Worm (Caenorhabditis elegans) whole organism, L2 larva: Measurements from ENCODE around the gene scl-26.

Experiments used
- C34F6.9 ChIP-seq: fragments of 150-350 bp; optimal IDR thresholded peaks from 2 replicates; lab custom pipeline; 2014; ENCODE audit warnings: missing biosample characterization, missing genetic modification characterization
- F13H6.1 ChIP-seq: sonication (generic microtip); optimal IDR thresholded peaks from 2 replicates; lab custom pipeline; 2016; ENCODE audit warnings: missing genetic modification characterization, missing compliant biosample characterization
- Y55F3AM.14 ChIP-seq: fragments of 200-800 bp; sonication (Bioruptor generic); optimal IDR thresholded peaks from 2 replicates; lab custom pipeline; 2018; ENCODE audit warnings: mild to moderate bottlenecking, missing genetic modification characterization, missing compliant biosample characterization
- ZK546.5 ChIP-seq: sonication (generic microtip); optimal IDR thresholded peaks from 2 replicates; lab custom pipeline; 2017; ENCODE audit warnings: missing biosample characterization, missing genetic modification characterization
- ama-1 ChIP-seq: fragments of 150-350 bp; optimal IDR thresholded peaks from 2 replicates; lab custom pipeline; 2018; ENCODE audit warnings: inconsistent platforms
- blmp-1 ChIP-seq: sonication (generic microtip); optimal IDR thresholded peaks from 2 replicates; lab custom pipeline; 2017; ENCODE audit warnings: missing genetic modification characterization, mild to moderate bottlenecking, missing compliant biosample characterization, antibody characterized with exemption, moderate library complexity; ENCODE audit not compliant: insufficient read depth
- ceh-16 ChIP-seq: fragments of 150-350 bp; optimal IDR thresholded peaks from 2 replicates; lab custom pipeline; 2014; ENCODE audit warnings: missing biosample characterization, missing genetic modification characterization
- ceh-82 ChIP-seq: fragments of 150-350 bp; optimal IDR thresholded peaks from 2 replicates; lab custom pipeline; 2014; ENCODE audit warnings: missing biosample characterization, missing genetic modification characterization
- crh-2 ChIP-seq: sonication (generic microtip); optimal IDR thresholded peaks from 2 replicates; lab custom pipeline; 2017; ENCODE audit warnings: missing biosample characterization, missing genetic modification characterization
- dmd-4 ChIP-seq: sonication (generic microtip); optimal IDR thresholded peaks from 2 replicates; lab custom pipeline; 2017; ENCODE audit warnings: missing biosample characterization, missing genetic modification characterization
- egl-27 ChIP-seq: sonication (generic microtip); optimal IDR thresholded peaks from 3 replicates; lab custom pipeline; 2017; ENCODE audit warnings: missing biosample characterization, missing genetic modification reagents, missing genetic modification characterization
- elt-1 ChIP-seq: fragments of 150-350 bp; optimal IDR thresholded peaks from 2 replicates; lab custom pipeline; 2014; ENCODE audit warnings: missing biosample characterization, missing genetic modification characterization
- elt-3 ChIP-seq: sonication (generic microtip); optimal IDR thresholded peaks from 2 replicates; lab custom pipeline; 2017; ENCODE audit warnings: missing biosample characterization, missing genetic modification characterization
- gmeb-1 ChIP-seq: fragments of 150-350 bp; optimal IDR thresholded peaks from 2 replicates; lab custom pipeline; 2014; ENCODE audit warnings: missing biosample characterization, missing genetic modification characterization
- lin-11 ChIP-seq: fragments of 150-350 bp; sonication (generic microtip); optimal IDR thresholded peaks from 2 replicates; lab custom pipeline; 2014; ENCODE audit warnings: missing biosample characterization, missing genetic modification characterization, inconsistent platforms, mixed read lengths
- lin-13 ChIP-seq: fragments of 150-350 bp; optimal IDR thresholded peaks from 2 replicates; lab custom pipeline; 2014; ENCODE audit warnings: missing biosample characterization, missing genetic modification reagents, missing genetic modification characterization
- mab-5 ChIP-seq: fragments of 150-350 bp; optimal IDR thresholded peaks from 2 replicates; lab custom pipeline; 2014; ENCODE audit warnings: missing biosample characterization, missing genetic modification characterization
- mbf-1 ChIP-seq: sonication (generic microtip); optimal IDR thresholded peaks from 2 replicates; lab custom pipeline; 2017; ENCODE audit warnings: missing biosample characterization, missing genetic modification characterization
- mdl-1 ChIP-seq, 2 experiments: fragments of 150-350 bp in 1 of 2; sonication (generic microtip) in 1 of 2; optimal IDR thresholded peaks; 2 replicates each; lab custom pipeline; 2017; ENCODE audit warnings: missing biosample characterization in 2 of 2, missing genetic modification characterization in 2 of 2
- nhr-10 ChIP-seq: sonication (generic microtip); optimal IDR thresholded peaks from 2 replicates; lab custom pipeline; 2017; ENCODE audit warnings: missing biosample characterization, missing genetic modification characterization
- nhr-11 ChIP-seq: fragments of 150-350 bp; optimal IDR thresholded peaks from 2 replicates; lab custom pipeline; 2014; ENCODE audit warnings: missing biosample characterization, missing genetic modification characterization
- nhr-129 ChIP-seq: fragments of 150-350 bp; optimal IDR thresholded peaks from 2 replicates; lab custom pipeline; 2014; ENCODE audit warnings: missing biosample characterization, missing genetic modification characterization
- nhr-21 ChIP-seq: fragments of 150-350 bp; optimal IDR thresholded peaks from 2 replicates; lab custom pipeline; 2014; ENCODE audit warnings: missing biosample characterization, missing genetic modification characterization
- nhr-237 ChIP-seq: fragments of 150-350 bp; optimal IDR thresholded peaks from 2 replicates; lab custom pipeline; 2014; ENCODE audit warnings: missing biosample characterization, missing genetic modification characterization
- nhr-6 ChIP-seq: fragments of 150-350 bp; optimal IDR thresholded peaks from 2 replicates; lab custom pipeline; 2014; ENCODE audit warnings: missing biosample characterization, missing genetic modification characterization
- nhr-77 ChIP-seq: fragments of 150-350 bp; optimal IDR thresholded peaks from 2 replicates; lab custom pipeline; 2014; ENCODE audit warnings: missing biosample characterization, missing genetic modification characterization
- peb-1 ChIP-seq: fragments of 150-350 bp; optimal IDR thresholded peaks from 2 replicates; lab custom pipeline; 2014; ENCODE audit warnings: missing biosample characterization, missing genetic modification characterization
- sem-4 ChIP-seq: fragments of 150-350 bp; optimal IDR thresholded peaks from 2 replicates; lab custom pipeline; 2014; ENCODE audit warnings: missing biosample characterization, missing genetic modification reagents, missing genetic modification characterization
- skn-1 ChIP-seq: sonication (generic microtip); optimal IDR thresholded peaks from 2 replicates; lab custom pipeline; 2017; ENCODE audit warnings: missing biosample characterization, missing genetic modification characterization
- sma-3 ChIP-seq: sonication (generic microtip); optimal IDR thresholded peaks from 2 replicates; lab custom pipeline; 2016; ENCODE audit warnings: missing genetic modification reagents, missing genetic modification characterization, missing compliant biosample characterization
- sma-9 ChIP-seq, 2 experiments: fragments of 150-350 bp in 1 of 2; sonication (generic microtip) in 1 of 2; optimal IDR thresholded peaks; 2 replicates each; lab custom pipeline; 2014 to 2016; ENCODE audit warnings: missing genetic modification characterization in 2 of 2, mild to moderate bottlenecking in 1 of 2, missing biosample characterization in 1 of 2, missing compliant biosample characterization in 1 of 2, missing genetic modification reagents in 1 of 2, moderate library complexity in 1 of 2
- snpc-4 ChIP-seq: fragments of 150-350 bp; optimal IDR thresholded peaks from 2 replicates; lab custom pipeline; 2014; ENCODE audit warnings: missing biosample characterization, missing genetic modification characterization
- unc-39 ChIP-seq: fragments of 150-350 bp; optimal IDR thresholded peaks from 2 replicates; lab custom pipeline; 2014; ENCODE audit warnings: missing biosample characterization, missing genetic modification characterization
- unc-62 ChIP-seq: fragments of 150-350 bp; optimal IDR thresholded peaks from 2 replicates; lab custom pipeline; 2014; ENCODE audit warnings: missing biosample characterization, missing genetic modification reagents, missing genetic modification characterization
- zag-1 ChIP-seq: fragments of 150-350 bp; optimal IDR thresholded peaks from 2 replicates; lab custom pipeline; 2014; ENCODE audit warnings: missing biosample characterization, missing genetic modification characterization

Gene scl-26

ce11 chrV:7641718-7642117 lies 40.4 kb upstream of the scl-26 start:
- TF ChIP-seq skn-1 (tag; lab: Kevin White, UChicago) (no peak), ceh-16 (tag; lab: Kevin White, UChicago) (no peak), gmeb-1 (tag; lab: Kevin White, UChicago) (no peak), mab-5 (tag; lab: Kevin White, UChicago) (no peak), elt-1 (tag; lab: Kevin White, UChicago) (no peak), zag-1 (tag; lab: Kevin White, UChicago) (no peak), ceh-82 (tag; lab: Kevin White, UChicago) (no peak), dmd-4 (no peak)

ce11 chrV:7639787-7640186 lies 38.4 kb upstream of the scl-26 start, which contains the start of gene F07C4.10:
Gene F07C4.10 (minus strand): TSS chrV:7639887.
- TF ChIP-seq ZK546.5 (tag; lab: Kevin White, UChicago) (no peak), snpc-4 (tag; lab: Kevin White, UChicago) (no peak), elt-3 (tag; lab: Kevin White, UChicago) (no peak), nhr-6 (tag; lab: Kevin White, UChicago) (no peak), lin-11 (no peak), C34F6.9 (tag; lab: Kevin White, UChicago) (no peak), ceh-82 (tag; lab: Kevin White, UChicago) (no peak), egl-27 (tag; lab: Kevin White, UChicago) (no peak), sem-4 (tag; lab: Kevin White, UChicago) (no peak), lin-13 (no peak)
- TF ChIP-seq, all 48 proteins: peak for 0

ce11 chrV:7639356-7639755 lies 38.0 kb upstream of the scl-26 start:
- TF ChIP-seq C34F6.9 (tag; lab: Kevin White, UChicago) (no peak), egl-27 (tag; lab: Kevin White, UChicago) (no peak), mbf-1 (no peak), unc-62 (no peak), ceh-82 (tag; lab: Kevin White, UChicago) (no peak), nhr-237 (tag; lab: Kevin White, UChicago) (no peak), Y55F3AM.14 (no peak), ama-1 (lab: Kevin White, UChicago) (no peak), mdl-1 (tag; optimal IDR thresholded peaks at IDR 0.05; lab: Kevin White, UChicago) (no peak), nhr-10 (tag; lab: Kevin White, UChicago) (no peak), nhr-129 (tag; lab: Kevin White, UChicago) (no peak), F13H6.1 (tag; lab: Kevin White, UChicago) (no peak), nhr-11 (tag; lab: Kevin White, UChicago) (no peak), sma-3 (GFP tag; lab: Kevin White, UChicago) (no peak), sma-9 (GFP tag; optimal IDR thresholded peaks at IDR 0.05; lab: Kevin White, UChicago) (no peak), sma-9 (tag; optimal IDR thresholded peaks at IDR 0.05; lab: Kevin White, UChicago) (no peak), zag-1 (tag; lab: Kevin White, UChicago) (no peak), unc-39 (tag; lab: Kevin White, UChicago) (no peak), sem-4 (tag; lab: Kevin White, UChicago) (no peak), peb-1 (no peak)

ce11 chrV:7637801-7638200 lies 36.5 kb upstream of the scl-26 start, which contains the start of gene clec-45:
Gene clec-45 (plus strand): TSS chrV:7638101.
- TF ChIP-seq nhr-21 (tag; lab: Kevin White, UChicago), result no peak
- no peak for TF ChIP-seq blmp-1
- TF ChIP-seq lin-11, result no peak
- no peak for TF ChIP-seq C34F6.9 (tag; lab: Kevin White, UChicago)
- TF ChIP-seq egl-27 (tag; lab: Kevin White, UChicago), result no peak
- TF ChIP-seq nhr-77 (tag; lab: Kevin White, UChicago), result no peak
- TF ChIP-seq peb-1, result no peak
- no peak for TF ChIP-seq dmd-4
- no peak for TF ChIP-seq nhr-129 (tag; lab: Kevin White, UChicago)
- no peak for TF ChIP-seq elt-1 (tag; lab: Kevin White, UChicago)
- no peak for TF ChIP-seq crh-2 (tag; lab: Kevin White, UChicago)
- TF ChIP-seq, all 48 proteins: peak for 0

ce11 chrV:7635469-7635868 lies 34.1 kb upstream of the scl-26 start, which contains the start of gene srd-29:
Gene srd-29 (plus strand): TSS chrV:7635769.
- TF ChIP-seq mbf-1 (no peak), zag-1 (tag; lab: Kevin White, UChicago) (no peak), egl-27 (tag; lab: Kevin White, UChicago) (no peak)
- TF ChIP-seq, all 48 proteins: peak for 0
